Fruit fly (Drosophila melanogaster) whole organism, pupa: ENCODE data around the gene ppk16.

Source experiments
- CG10348 ChIP-seq: fragments of 200-800 bp; sonication (Bioruptor generic); IDR thresholded peaks from 2 replicates; pipeline ENCODE4 v1.3.6; 2022; ENCODE audit warnings: missing biosample characterization, missing genetic modification characterization
- CG12605 ChIP-seq: fragments of 200-800 bp; sonication (Bioruptor generic); IDR thresholded peaks from 2 replicates; pipeline ENCODE4 v1.3.6; 2022; ENCODE audit warnings: missing biosample characterization, missing genetic modification characterization
- CG13204 ChIP-seq: fragments of 200-800 bp; sonication (Bioruptor generic); optimal IDR thresholded peaks from 2 replicates; lab custom pipeline; 2018; ENCODE audit warnings: missing biosample characterization, mild to moderate bottlenecking, missing genetic modification characterization, moderate library complexity
- CG14655 ChIP-seq: fragments of 200-800 bp; sonication (Bioruptor generic); optimal IDR thresholded peaks from 3 replicates; lab custom pipeline; 2017; ENCODE audit warnings: mild to moderate bottlenecking, missing biosample characterization, missing genetic modification reagents, missing genetic modification characterization
- CG15710 ChIP-seq: fragments of 200-800 bp; sonication (Bioruptor generic); optimal IDR thresholded peaks from 2 replicates; lab custom pipeline; 2018; ENCODE audit warnings: missing biosample characterization, mild to moderate bottlenecking, missing genetic modification characterization, moderate library complexity
- CG17806 ChIP-seq: fragments of 200-800 bp; sonication (Bioruptor generic); optimal IDR thresholded peaks from 2 replicates; lab custom pipeline; 2018; ENCODE audit warnings: missing biosample characterization, mild to moderate bottlenecking, missing genetic modification characterization, moderate library complexity
- CG32121 ChIP-seq: fragments of 200-800 bp; sonication (Bioruptor generic); IDR thresholded peaks from 2 replicates; pipeline ENCODE4 v1.3.6; 2022; ENCODE audit warnings: missing biosample characterization, missing genetic modification characterization
- CG34367 ChIP-seq: fragments of 200-800 bp; sonication (Bioruptor generic); optimal IDR thresholded peaks from 2 replicates; lab custom pipeline; 2018; ENCODE audit warnings: missing biosample characterization, mild to moderate bottlenecking, missing genetic modification characterization
- CG4496 ChIP-seq: fragments of 200-800 bp; sonication (Bioruptor generic); IDR thresholded peaks from 3 replicates; pipeline ENCODE4 v1.3.6; 2022; ENCODE audit warnings: missing biosample characterization, missing genetic modification characterization
- CG8159 ChIP-seq: fragments of 200-800 bp; sonication (Bioruptor generic); optimal IDR thresholded peaks from 3 replicates; lab custom pipeline; 2018; ENCODE audit warnings: missing biosample characterization, mild to moderate bottlenecking, missing genetic modification characterization, moderate library complexity
- CG8301 ChIP-seq: fragments of 200-800 bp; sonication (Bioruptor generic); optimal IDR thresholded peaks from 2 replicates; lab custom pipeline; 2018; ENCODE audit warnings: missing biosample characterization, mild to moderate bottlenecking, missing genetic modification characterization
- CG9948 ChIP-seq: fragments of 200-800 bp; sonication (Bioruptor generic); optimal IDR thresholded peaks from 2 replicates; lab custom pipeline; 2018; ENCODE audit warnings: missing biosample characterization, mild to moderate bottlenecking, missing genetic modification characterization, moderate library complexity
- D1 ChIP-seq: fragments of 200-800 bp; sonication (Bioruptor generic); optimal IDR thresholded peaks from 2 replicates; lab custom pipeline; 2018; ENCODE audit warnings: missing biosample characterization, mild to moderate bottlenecking, missing genetic modification characterization, moderate library complexity
- EcR ChIP-seq: fragments of 200-800 bp; sonication (Bioruptor generic); optimal IDR thresholded peaks from 3 replicates; lab custom pipeline; 2019; ENCODE audit warnings: missing biosample characterization, missing genetic modification characterization, mild to moderate bottlenecking, moderate library complexity, missing genetic modification reagents
- Ets98B ChIP-seq: fragments of 200-800 bp; sonication (Bioruptor generic); IDR thresholded peaks from 2 replicates; pipeline ENCODE4 v1.3.6; 2022; ENCODE audit warnings: missing biosample characterization, missing genetic modification characterization
- Pif1A ChIP-seq: fragments of 200-800 bp; sonication (Bioruptor generic); optimal IDR thresholded peaks from 3 replicates; lab custom pipeline; 2016; ENCODE audit warnings: missing biosample characterization, missing genetic modification characterization
- Pif1B ChIP-seq: fragments of 200-800 bp; sonication (Bioruptor generic); optimal IDR thresholded peaks from 3 replicates; lab custom pipeline; 2016; ENCODE audit warnings: missing biosample characterization, missing genetic modification characterization
- Snoo ChIP-seq: fragments of 200-800 bp; sonication (Bioruptor generic); optimal IDR thresholded peaks from 3 replicates; lab custom pipeline; 2017; ENCODE audit warnings: missing biosample characterization, mild to moderate bottlenecking, missing genetic modification characterization, inconsistent platforms
- fd96Ca ChIP-seq: fragments of 200-800 bp; sonication (Bioruptor generic); IDR thresholded peaks from 3 replicates; pipeline ENCODE4 v1.3.6; 2022; ENCODE audit warnings: missing biosample characterization, missing genetic modification characterization
- gl ChIP-seq: fragments of 200-800 bp; sonication (Bioruptor generic); optimal IDR thresholded peaks from 2 replicates; lab custom pipeline; 2018; ENCODE audit warnings: missing biosample characterization, mild to moderate bottlenecking, missing genetic modification characterization
- rn ChIP-seq: fragments of 200-800 bp; sonication (Bioruptor generic); IDR thresholded peaks from 2 replicates; pipeline ENCODE4 v1.3.6; 2022; ENCODE audit warnings: missing biosample characterization, missing genetic modification characterization

Gene ppk16

dm6 chr2L:9753357-9753756 is 21.5 kb downstream of the ppk16 start:
- TF ChIP-seq CG4496 (GFP tag; lab: Robert Waterston, UW) (no peak), Pif1B (GFP tag; lab: Kevin White, UChicago) (no peak)
- TF ChIP-seq, all 21 proteins: peak for 0

- TF ChIP-seq CG9948 (tag; lab: Kevin White, UChicago) (no peak), CG15710 (tag; lab: Kevin White, UChicago) (no peak), CG10348 (GFP tag; lab: Robert Waterston, UW) (no peak), CG12605 (GFP tag; lab: Robert Waterston, UW) (no peak), CG34367 (tag; lab: Kevin White, UChicago) (no peak), CG14655 (GFP tag; lab: Kevin White, UChicago) (no peak), Pif1B (GFP tag; lab: Kevin White, UChicago) (no peak), Snoo (tag; lab: Kevin White, UChicago) (no peak), CG4496 (GFP tag; lab: Robert Waterston, UW) (peak; percentile 22; the same call in 1 of the 3 replicates)
These were observed 25.1 kb downstream of the ppk16 start, which contains the start of gene Cyp4e3 for dm6 chr2L:9749745-9750144. Cyp4e3 (minus strand) TSS chr2L:9750071.

dm6 chr2L:9746236-9747225 is 28.3 kb downstream of the ppk16 start, which contains the start of gene Nckx30C:
Nckx30C (minus strand) TSS chr2L:9746495.
- TF ChIP-seq CG8301 (tag; lab: Kevin White, UChicago), result no peak
- no peak for TF ChIP-seq CG13204 (GFP tag; lab: Kevin White, UChicago)
- no peak for TF ChIP-seq CG8159 (tag; lab: Kevin White, UChicago)
- no peak for TF ChIP-seq D1
- no peak for TF ChIP-seq CG4496 (GFP tag; lab: Robert Waterston, UW)
- TF ChIP-seq CG14655 (GFP tag; lab: Kevin White, UChicago), result no peak
- no peak for TF ChIP-seq Pif1A (GFP tag; lab: Kevin White, UChicago)
- no peak for TF ChIP-seq CG9948 (tag; lab: Kevin White, UChicago)
- no peak for TF ChIP-seq CG12605 (GFP tag; lab: Robert Waterston, UW)
- TF ChIP-seq Pif1B (GFP tag; lab: Kevin White, UChicago), result no peak
- TF ChIP-seq CG32121 (GFP tag; lab: Robert Waterston, UW), result no peak
- no peak for TF ChIP-seq CG17806 (tag; lab: Kevin White, UChicago)
- TF ChIP-seq fd96Ca (GFP tag; lab: Robert Waterston, UW), result no peak
- TF ChIP-seq gl (tag; lab: Kevin White, UChicago), result no peak
- TF ChIP-seq, all 21 proteins: peak for 0

dm6 chr2L:9744634-9745033 is 30.2 kb downstream of the ppk16 start:
- TF ChIP-seq CG34367 (tag; lab: Kevin White, UChicago) (no peak), Pif1A (GFP tag; lab: Kevin White, UChicago) (no peak), CG10348 (GFP tag; lab: Robert Waterston, UW) (no peak), D1 (no peak), Pif1B (GFP tag; lab: Kevin White, UChicago) (no peak), gl (tag; lab: Kevin White, UChicago) (no peak), CG12605 (GFP tag; lab: Robert Waterston, UW) (no peak), Snoo (tag; lab: Kevin White, UChicago) (no peak), CG15710 (tag; lab: Kevin White, UChicago) (no peak), CG4496 (GFP tag; lab: Robert Waterston, UW) (no peak), CG17806 (tag; lab: Kevin White, UChicago) (no peak), CG13204 (GFP tag; lab: Kevin White, UChicago) (no peak), EcR (GFP tag; lab: Kevin White, UChicago) (no peak), Ets98B (GFP tag; lab: Robert Waterston, UW) (no peak), CG8301 (tag; lab: Kevin White, UChicago) (peak; percentile 12), CG32121 (GFP tag; lab: Robert Waterston, UW) (no peak), rn (GFP tag; lab: Robert Waterston, UW) (no peak), fd96Ca (GFP tag; lab: Robert Waterston, UW) (0 out of 3 replicates have a peak, but pooled peaks have one; percentile 23), CG9948 (tag; lab: Kevin White, UChicago) (no peak), CG14655 (GFP tag; lab: Kevin White, UChicago) (peak; percentile 43), CG8159 (tag; lab: Kevin White, UChicago) (no peak)

- no peak for TF ChIP-seq CG17806 (tag; lab: Kevin White, UChicago)
- TF ChIP-seq CG8301 (tag; lab: Kevin White, UChicago), result no peak
- TF ChIP-seq CG32121 (GFP tag; lab: Robert Waterston, UW), result no peak
- TF ChIP-seq Ets98B (GFP tag; lab: Robert Waterston, UW), result no peak
- no peak for TF ChIP-seq fd96Ca (GFP tag; lab: Robert Waterston, UW)
- no peak for TF ChIP-seq rn (GFP tag; lab: Robert Waterston, UW)
- TF ChIP-seq EcR (GFP tag; lab: Kevin White, UChicago), result no peak
- no peak for TF ChIP-seq CG9948 (tag; lab: Kevin White, UChicago)
- TF ChIP-seq CG15710 (tag; lab: Kevin White, UChicago), result no peak
- no peak for TF ChIP-seq CG10348 (GFP tag; lab: Robert Waterston, UW)
- no peak for TF ChIP-seq Pif1A (GFP tag; lab: Kevin White, UChicago)
- TF ChIP-seq gl (tag; lab: Kevin White, UChicago), result no peak
- no peak for TF ChIP-seq Pif1B (GFP tag; lab: Kevin White, UChicago)
- no peak for TF ChIP-seq CG4496 (GFP tag; lab: Robert Waterston, UW)
- TF ChIP-seq CG13204 (GFP tag; lab: Kevin White, UChicago), result no peak
These were observed 31.0 kb downstream of the ppk16 start for dm6 chr2L:9743823-9744222.
